Worm (Caenorhabditis elegans): ENCODE results near the gene fbxc-29.
"Not testable (repeated sequence)": the region's sequence is repeated elsewhere in the genome, so short reads cannot be mapped to it uniquely, and the experiment has no call there.

fbxc-29 gene

ce11 chrII:948091-948490, 32.2 kb downstream of the fbxc-29 start, which contains the start of gene fbxc-32:
Gene fbxc-32, minus strand, starts transcription at chrII:948191.
- TF ChIP-seq snpc-4 (tag; optimal IDR thresholded peaks at IDR 0.05) (no peak), ceh-39 (tag; optimal IDR thresholded peaks at IDR 0.05) (no peak), elt-1 (tag; optimal IDR thresholded peaks at IDR 0.05; ENCODE audit: borderline replicate concordance, insufficient read depth) (no peak), unc-62 (GFP tag; optimal IDR thresholded peaks at IDR 0.05) (no peak), lsy-2 (tag; optimal IDR thresholded peaks at IDR 0.05) (no peak), tbx-8 (GFP tag; optimal IDR thresholded peaks at IDR 0.05) (no peak), nhr-12 (tag; optimal IDR thresholded peaks at IDR 0.05) (no peak), ceh-83 (GFP tag; optimal IDR thresholded peaks at IDR 0.05) (no peak), ceh-43 (GFP tag; optimal IDR thresholded peaks at IDR 0.05) (no peak), mab-5 (tag; optimal IDR thresholded peaks at IDR 0.05) (no peak), M03D4.4 (tag; optimal IDR thresholded peaks at IDR 0.05) (no peak), sptf-1 (tag; optimal IDR thresholded peaks at IDR 0.05) (no peak), drap-1 (GFP tag; optimal IDR thresholded peaks at IDR 0.05) (no peak), lin-13 (tag; optimal IDR thresholded peaks at IDR 0.05) (no peak), bed-3 (GFP tag; optimal IDR thresholded peaks at IDR 0.05) (no peak), elt-3 (tag; optimal IDR thresholded peaks at IDR 0.05) (no peak)

- TF ChIP-seq unc-120 (tag; optimal IDR thresholded peaks at IDR 0.05; ENCODE audit: poor library complexity, severe bottlenecking) (no peak), nhr-28 (tag; optimal IDR thresholded peaks at IDR 0.05) (no peak), ceh-43 (GFP tag; optimal IDR thresholded peaks at IDR 0.05) (no peak), elt-1 (tag; optimal IDR thresholded peaks at IDR 0.05; ENCODE audit: borderline replicate concordance, insufficient read depth) (no peak), blmp-1 (tag; optimal IDR thresholded peaks at IDR 0.05) (no peak)
Measured at ce11 chrII:950374-950773, 34.5 kb downstream of the fbxc-29 start.

- TF ChIP-seq sptf-1 (tag; optimal IDR thresholded peaks at IDR 0.05): no peak
Measured at ce11 chrII:953052-953451, 37.2 kb downstream of the fbxc-29 start.

ce11 chrII:954626-955025, 38.7 kb downstream of the fbxc-29 start, which contains the start of gene fbxc-7:
Gene fbxc-7, plus strand, starts transcription at chrII:954926.
- not testable (repeated sequence) for TF ChIP-seq ceh-43 (GFP tag; optimal IDR thresholded peaks at IDR 0.05); zip-8 (tag; optimal IDR thresholded peaks at IDR 0.05); lin-13 (tag; optimal IDR thresholded peaks at IDR 0.05)

DNA sequence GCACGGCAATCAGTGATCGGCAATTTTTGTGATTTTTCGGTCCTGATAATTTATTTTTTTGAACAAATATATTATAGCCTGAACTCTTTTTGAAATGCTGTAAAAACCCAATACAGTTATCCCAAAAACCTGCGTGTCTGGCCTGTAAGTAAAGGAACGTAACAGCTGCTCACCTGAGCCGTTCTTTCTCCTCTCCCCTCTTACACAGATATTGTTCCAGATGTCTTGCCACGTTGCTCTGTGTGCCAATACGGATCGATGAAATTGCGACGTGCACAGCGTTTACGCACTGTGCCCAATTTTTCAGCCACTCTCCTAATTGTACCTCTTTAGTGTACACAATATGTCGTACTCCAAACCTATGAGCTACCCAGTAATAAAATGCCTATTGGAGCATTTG, 42.7 kb downstream of the fbxc-29 start, which contains the start of gene sdz-4:
sdz-4 (plus strand) TSS at position 301 of the 400 bp plus-strand sequence.
- TF ChIP-seq pha-4 (tag; optimal IDR thresholded peaks at IDR 0.05) (no peak), cnd-1 (tag; optimal IDR thresholded peaks at IDR 0.05) (no peak)

DNA sequence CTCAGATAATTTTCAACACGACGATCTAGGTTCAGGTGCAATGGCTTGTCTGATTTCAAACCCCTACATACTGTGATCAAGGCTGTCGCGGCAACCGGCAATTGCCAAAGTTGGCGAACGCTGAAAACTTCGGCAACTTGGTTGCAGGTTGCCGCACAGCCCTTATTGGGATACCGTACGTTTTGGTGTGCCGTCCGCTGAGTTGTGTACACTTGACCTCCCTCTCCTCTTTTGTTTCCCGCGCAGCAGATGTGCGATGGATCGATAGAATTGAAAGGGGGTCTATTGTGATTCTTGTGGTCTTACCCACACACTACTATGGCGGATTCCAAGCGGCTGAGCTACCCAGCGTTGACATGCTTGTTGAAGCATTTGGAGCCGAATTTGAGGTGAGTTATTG, 44.3 kb downstream of the fbxc-29 start, which contains the start of the genes C32B5.18 and C32B5.7:
C32B5.18 (plus strand) TSS at position 301 of the 400 bp plus-strand sequence.
C32B5.7 (plus strand) TSS at position 311 of the 400 bp plus-strand sequence.
- no peak for TF ChIP-seq tbx-8 (GFP tag; optimal IDR thresholded peaks at IDR 0.05)
- peak; percentile 35 for TF ChIP-seq cnd-1 (tag; optimal IDR thresholded peaks at IDR 0.05)
- TF ChIP-seq ztf-11 (tag; optimal IDR thresholded peaks at IDR 0.05): no peak
- peak; percentile 13 for TF ChIP-seq nhr-2 (tag; optimal IDR thresholded peaks at IDR 0.05)
- no peak for TF ChIP-seq lin-32 (GFP tag; optimal IDR thresholded peaks at IDR 0.05)
- peak; percentile 20 for TF ChIP-seq ceh-39 (tag; optimal IDR thresholded peaks at IDR 0.05)

- no peak for TF ChIP-seq ceh-39 (tag; optimal IDR thresholded peaks at IDR 0.05)
- no peak for TF ChIP-seq cnd-1 (tag; optimal IDR thresholded peaks at IDR 0.05)
- no peak for TF ChIP-seq ztf-11 (tag; optimal IDR thresholded peaks at IDR 0.05)
Measured at ce11 chrII:961961-962360, 46.1 kb downstream of the fbxc-29 start, which contains the start of gene C32B5.13. Gene C32B5.13, minus strand, starts transcription at chrII:962061.

DNA sequence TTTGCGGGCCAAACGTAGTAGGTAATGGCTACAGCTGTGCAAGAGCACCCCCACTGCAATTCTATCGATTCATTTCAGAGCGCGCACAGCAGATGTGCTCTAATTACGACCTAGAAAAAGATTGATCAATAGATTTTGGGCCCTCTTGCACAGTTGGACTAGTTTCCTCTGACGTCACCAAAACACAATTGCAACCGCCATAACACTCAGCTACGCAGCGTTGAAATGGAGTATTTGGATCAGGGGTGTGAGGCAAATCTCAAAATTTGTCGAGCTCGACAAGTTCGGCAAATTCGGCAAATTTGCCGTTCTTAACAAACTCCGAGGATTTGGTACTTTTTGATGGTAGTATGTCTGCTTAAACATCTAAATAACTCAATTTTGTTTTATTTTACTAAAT, 51.1 kb downstream of the fbxc-29 start, which contains the start of gene fbxc-18:
fbxc-18 (minus strand) TSS at position 101 of the 400 bp plus-strand sequence.
- TF ChIP-seq ceh-39 (tag; optimal IDR thresholded peaks at IDR 0.05); nhr-2 (tag; optimal IDR thresholded peaks at IDR 0.05); unc-62 (GFP tag; optimal IDR thresholded peaks at IDR 0.05): not testable (repeated sequence)

Measured in whole organism, mixed stage, embryonic.